Fruit fly (Drosophila melanogaster) whole organism, embryonic: Measurements from ENCODE around the gene Dpm3.

Experiments
- ATbp ChIP-seq: fragments of 200-800 bp; sonication (Bioruptor generic); optimal IDR thresholded peaks from 2 replicates; lab custom pipeline; 2017; ENCODE audit warnings: missing biosample characterization, mild to moderate bottlenecking, missing genetic modification characterization, missing genetic modification reagents
- B-H2 ChIP-seq: fragments of 200-800 bp; sonication (Bioruptor generic); optimal IDR thresholded peaks from 2 replicates; lab custom pipeline; 2018; ENCODE audit warnings: missing biosample characterization, mild to moderate bottlenecking, missing genetic modification characterization
- Blimp-1 ChIP-seq: fragments of 200-800 bp; sonication (Bioruptor generic); optimal IDR thresholded peaks from 3 replicates; lab custom pipeline; 2018; ENCODE audit warnings: missing biosample characterization, missing genetic modification characterization, mild to moderate bottlenecking, moderate library complexity, missing genetic modification reagents
- CG12299 ChIP-seq: fragments of 200-800 bp; sonication (Bioruptor generic); optimal IDR thresholded peaks from 2 replicates; lab custom pipeline; 2018; ENCODE audit warnings: missing biosample characterization, mild to moderate bottlenecking, missing genetic modification characterization
- CG12942 ChIP-seq: fragments of 200-800 bp; sonication (Bioruptor generic); optimal IDR thresholded peaks from 3 replicates; lab custom pipeline; 2016; ENCODE audit warnings: missing biosample characterization, missing genetic modification characterization
- CG13894 ChIP-seq: fragments of 200-800 bp; sonication (Bioruptor generic); optimal IDR thresholded peaks from 3 replicates; lab custom pipeline; 2018; ENCODE audit warnings: missing biosample characterization, mild to moderate bottlenecking, missing genetic modification characterization, moderate library complexity
- CG15696 ChIP-seq: fragments of 200-800 bp; sonication (Bioruptor generic); optimal IDR thresholded peaks from 2 replicates; lab custom pipeline; 2019; ENCODE audit warnings: missing biosample characterization, mild to moderate bottlenecking, missing genetic modification characterization, moderate library complexity
- CG18599 ChIP-seq: fragments of 200-800 bp; sonication (Bioruptor generic); optimal IDR thresholded peaks from 3 replicates; lab custom pipeline; 2017; ENCODE audit warnings: missing biosample characterization, missing genetic modification characterization, mild to moderate bottlenecking, moderate library complexity, missing genetic modification reagents
- CG2120 ChIP-seq: fragments of 200-800 bp; sonication (Bioruptor generic); optimal IDR thresholded peaks from 3 replicates; lab custom pipeline; 2016; ENCODE audit warnings: missing biosample characterization, missing genetic modification characterization
- CG3065 ChIP-seq: fragments of 200-800 bp; sonication (Bioruptor generic); optimal IDR thresholded peaks from 2 replicates; lab custom pipeline; 2016; ENCODE audit warnings: missing biosample characterization, missing genetic modification characterization
- CG31388 ChIP-seq: fragments of 200-800 bp; sonication (Bioruptor generic); optimal IDR thresholded peaks from 2 replicates; lab custom pipeline; 2016; ENCODE audit warnings: missing biosample characterization, missing genetic modification characterization
- CG32772 ChIP-seq: fragments of 200-800 bp; sonication (Bioruptor generic); IDR thresholded peaks from 2 replicates; pipeline ENCODE4 v1.3.6; 2022; ENCODE audit warnings: missing biosample characterization, missing genetic modification characterization
- CG33213 ChIP-seq: fragments of 200-800 bp; sonication (Bioruptor generic); optimal IDR thresholded peaks from 3 replicates; lab custom pipeline; 2016; ENCODE audit warnings: missing biosample characterization, missing genetic modification characterization
- CG3838 ChIP-seq: fragments of 200-800 bp; sonication (Bioruptor generic); optimal IDR thresholded peaks from 3 replicates; lab custom pipeline; 2016; ENCODE audit warnings: missing biosample characterization, missing genetic modification characterization
- CG3847 ChIP-seq: fragments of 200-800 bp; sonication (Bioruptor generic); IDR thresholded peaks from 2 replicates; pipeline ENCODE4 v1.3.6; 2022; ENCODE audit warnings: missing biosample characterization, missing genetic modification characterization
- CG4730 ChIP-seq: fragments of 200-800 bp; sonication (Bioruptor generic); IDR thresholded peaks from 2 replicates; pipeline ENCODE4 v1.3.6; 2022; ENCODE audit warnings: missing biosample characterization, missing genetic modification characterization
- CG6254 ChIP-seq: fragments of 200-800 bp; sonication (Bioruptor generic); optimal IDR thresholded peaks from 3 replicates; lab custom pipeline; 2017; ENCODE audit warnings: mild to moderate bottlenecking, missing biosample characterization, missing genetic modification reagents, missing genetic modification characterization
- CG7987 ChIP-seq: fragments of 200-800 bp; sonication (Bioruptor generic); optimal IDR thresholded peaks from 2 replicates; lab custom pipeline; 2018; ENCODE audit warnings: missing biosample characterization, mild to moderate bottlenecking, missing genetic modification characterization, moderate library complexity
- CG8281 ChIP-seq: fragments of 200-800 bp; sonication (Bioruptor generic); optimal IDR thresholded peaks from 2 replicates; lab custom pipeline; 2018; ENCODE audit warnings: missing biosample characterization, mild to moderate bottlenecking, missing genetic modification characterization, moderate library complexity
- CG8944 ChIP-seq: fragments of 200-800 bp; sonication (Bioruptor generic); optimal IDR thresholded peaks from 3 replicates; lab custom pipeline; 2016; ENCODE audit warnings: missing biosample characterization, missing genetic modification characterization
- CG9609 ChIP-seq: fragments of 200-800 bp; sonication (Bioruptor generic); optimal IDR thresholded peaks from 3 replicates; lab custom pipeline; 2016; ENCODE audit warnings: missing biosample characterization, missing genetic modification characterization
- CoRest ChIP-seq: fragments of 200-800 bp; sonication (Bioruptor generic); optimal IDR thresholded peaks from 3 replicates; lab custom pipeline; 2018; ENCODE audit warnings: missing biosample characterization, mild to moderate bottlenecking, missing genetic modification characterization, moderate library complexity
- Ets97D ChIP-seq: fragments of 200-800 bp; sonication (Bioruptor generic); optimal IDR thresholded peaks from 3 replicates; lab custom pipeline; 2016; ENCODE audit warnings: missing biosample characterization, missing genetic modification characterization
- Fer2 ChIP-seq: fragments of 200-800 bp; sonication (Bioruptor generic); optimal IDR thresholded peaks from 2 replicates; lab custom pipeline; 2018; ENCODE audit warnings: missing biosample characterization, mild to moderate bottlenecking, missing genetic modification characterization, moderate library complexity
- Gsc ChIP-seq: fragments of 200-800 bp; sonication (Bioruptor generic); IDR thresholded peaks from 2 replicates; pipeline ENCODE4 v1.3.6; 2022; ENCODE audit warnings: missing biosample characterization, missing genetic modification characterization
- H2.0 ChIP-seq: fragments of 200-800 bp; sonication (Bioruptor generic); IDR thresholded peaks from 2 replicates; pipeline ENCODE4 v1.3.6; 2022; ENCODE audit warnings: missing biosample characterization, missing genetic modification characterization
- Hand ChIP-seq: fragments of 200-800 bp; sonication (Bioruptor generic); optimal IDR thresholded peaks from 2 replicates; lab custom pipeline; 2017; ENCODE audit warnings: mild to moderate bottlenecking, missing biosample characterization, missing genetic modification reagents, missing genetic modification characterization
- NK7.1 ChIP-seq: fragments of 200-800 bp; sonication (Bioruptor generic); optimal IDR thresholded peaks from 3 replicates; lab custom pipeline; 2016; ENCODE audit warnings: missing biosample characterization, missing genetic modification characterization
- Scr ChIP-seq: fragments of 200-800 bp; sonication (Bioruptor generic); IDR thresholded peaks from 2 replicates; pipeline ENCODE4 v1.3.6; 2022; ENCODE audit warnings: missing biosample characterization, missing genetic modification characterization; ENCODE audit not compliant: partially characterized antibody
- Taf1 ChIP-seq: fragments of 200-800 bp; sonication (Bioruptor generic); IDR thresholded peaks from 2 replicates; pipeline ENCODE4 v1.3.6; 2022; ENCODE audit warnings: missing biosample characterization, missing genetic modification characterization
- YL-1 ChIP-seq: fragments of 200-800 bp; sonication (Bioruptor generic); optimal IDR thresholded peaks from 3 replicates; lab custom pipeline; 2017; ENCODE audit warnings: missing biosample characterization, mild to moderate bottlenecking, missing genetic modification characterization
- al ChIP-seq: fragments of 200-800 bp; sonication (Bioruptor generic); IDR thresholded peaks from 2 replicates; pipeline ENCODE4 v1.3.6; 2022; ENCODE audit warnings: missing biosample characterization, missing genetic modification characterization
- bigmax ChIP-seq: fragments of 200-800 bp; sonication (Bioruptor generic); optimal IDR thresholded peaks from 2 replicates; lab custom pipeline; 2018; ENCODE audit warnings: missing biosample characterization, mild to moderate bottlenecking, missing genetic modification characterization
- cato ChIP-seq: fragments of 200-800 bp; sonication (Bioruptor generic); optimal IDR thresholded peaks from 2 replicates; lab custom pipeline; 2016; ENCODE audit warnings: missing biosample characterization, missing genetic modification characterization, borderline replicate concordance
- da ChIP-seq: fragments of 200-800 bp; sonication (Bioruptor generic); optimal IDR thresholded peaks from 2 replicates; lab custom pipeline; 2016; ENCODE audit warnings: missing biosample characterization, missing genetic modification characterization
- dan ChIP-seq: fragments of 200-800 bp; sonication (Bioruptor generic); IDR thresholded peaks from 2 replicates; pipeline ENCODE4 v1.3.6; 2022; ENCODE audit warnings: missing biosample characterization, missing genetic modification characterization
- dimm ChIP-seq: fragments of 200-800 bp; sonication (Bioruptor generic); IDR thresholded peaks from 2 replicates; pipeline ENCODE4 v1.3.6; 2022; ENCODE audit warnings: missing biosample characterization, missing genetic modification characterization
- disco-r ChIP-seq: fragments of 200-800 bp; sonication (Bioruptor generic); optimal IDR thresholded peaks from 2 replicates; lab custom pipeline; 2016; ENCODE audit warnings: missing biosample characterization, missing genetic modification characterization
- fd3F ChIP-seq: fragments of 200-800 bp; sonication (Bioruptor generic); optimal IDR thresholded peaks from 2 replicates; lab custom pipeline; 2018; ENCODE audit warnings: missing biosample characterization, mild to moderate bottlenecking, missing genetic modification characterization, moderate library complexity
- lola ChIP-seq, 3 experiments: fragments of >200 bp in 2 of 3; fragments of 200-800 bp in 1 of 3; sonication (Bioruptor generic) in 1 of 3; optimal IDR thresholded peaks; 2 replicates each; lab custom pipeline; 2017 to 2019; ENCODE audit warnings: missing biosample characterization in 3 of 3, missing genetic modification characterization in 3 of 3, mild to moderate bottlenecking in 1 of 3, moderate library complexity in 1 of 3
- pan ChIP-seq, 4 experiments: fragments of >200 bp in 3 of 4; fragments of 200-800 bp in 1 of 4; sonication (Bioruptor generic) in 1 of 4; optimal IDR thresholded peaks in 3 of 4; IDR thresholded peaks in 1 of 4; 2 replicates each; pipeline versions ENCODE4 v1.3.6 to Lab custom; 2017 to 2022; ENCODE audit warnings: missing biosample characterization in 2 of 4, missing genetic modification characterization in 2 of 4, mixed read lengths in 1 of 4
- repo ChIP-seq: fragments of 200-800 bp; sonication (Bioruptor generic); optimal IDR thresholded peaks from 2 replicates; lab custom pipeline; 2016; ENCODE audit warnings: missing biosample characterization, missing genetic modification characterization
- so ChIP-seq: fragments of 200-800 bp; sonication (Bioruptor generic); IDR thresholded peaks from 3 replicates; pipeline ENCODE4 v1.3.6; 2022; ENCODE audit warnings: missing biosample characterization, missing genetic modification characterization
- stwl ChIP-seq: fragments of 200-800 bp; sonication (Bioruptor generic); optimal IDR thresholded peaks from 3 replicates; lab custom pipeline; 2018; ENCODE audit warnings: missing biosample characterization, mild to moderate bottlenecking, missing genetic modification characterization, moderate library complexity
- toy ChIP-seq: fragments of 200-800 bp; sonication (Bioruptor generic); IDR thresholded peaks from 2 replicates; pipeline ENCODE4 v1.3.6; 2022; ENCODE audit warnings: missing biosample characterization, missing genetic modification characterization
- unpg ChIP-seq: fragments of 200-800 bp; sonication (Bioruptor generic); optimal IDR thresholded peaks from 3 replicates; lab custom pipeline; 2018; ENCODE audit warnings: missing biosample characterization, mild to moderate bottlenecking, missing genetic modification characterization, moderate library complexity
- zf30C ChIP-seq: fragments of 200-800 bp; sonication (Bioruptor generic); optimal IDR thresholded peaks from 3 replicates; lab custom pipeline; 2018; ENCODE audit warnings: missing biosample characterization, mild to moderate bottlenecking, missing genetic modification characterization

Gene Dpm3

DNA sequence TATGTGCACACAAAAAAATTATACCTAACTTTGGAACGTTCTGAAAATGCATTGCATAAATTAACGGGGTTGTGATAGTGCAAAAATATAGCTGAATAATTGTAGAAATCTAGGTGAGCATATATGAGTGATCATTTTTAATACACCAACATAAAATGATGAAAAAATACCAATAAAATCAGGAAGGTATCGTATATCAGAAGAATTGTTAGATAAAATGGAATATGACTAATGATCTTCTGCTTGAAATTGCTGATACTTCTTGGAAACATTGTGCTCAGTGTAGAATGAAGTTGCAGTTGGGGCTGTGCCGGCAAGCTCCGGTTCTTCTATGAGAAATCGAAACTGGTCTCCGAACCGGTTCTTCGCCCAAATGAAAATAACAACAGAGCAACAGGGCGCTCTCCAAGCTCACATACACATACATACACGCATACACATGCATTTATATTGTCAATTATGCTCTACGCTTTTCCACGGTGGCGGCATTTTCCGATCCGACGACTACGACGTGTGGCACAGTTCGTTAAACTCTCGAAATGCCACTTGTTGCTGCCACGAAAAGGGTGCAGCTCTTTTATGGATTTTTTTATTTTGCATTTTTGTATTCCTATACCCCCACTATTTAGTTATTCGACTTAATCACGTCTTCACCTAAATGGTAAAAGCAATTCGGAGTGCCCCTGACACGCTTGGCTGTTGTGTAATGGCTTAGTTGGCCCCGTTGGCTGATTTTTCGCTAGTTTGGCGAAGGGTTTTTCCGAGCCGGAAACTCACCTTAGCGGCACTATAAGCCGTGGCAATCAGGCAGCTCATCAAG lies 1.7 kb downstream of the Dpm3 start (continued):
- TF ChIP-seq Blimp-1 (GFP tag; lab: Kevin White, UChicago), result peak; percentile 92
- peak; percentile 49 for TF ChIP-seq Gsc
- TF ChIP-seq CG7987 (GFP tag; lab: Kevin White, UChicago), result peak; percentile 63
- TF ChIP-seq repo (GFP tag; lab: Kevin White, UChicago), result peak; percentile 69
- TF ChIP-seq CoRest (tag; lab: Kevin White, UChicago), result peak; percentile 96
- TF ChIP-seq CG18599 (GFP tag; lab: Kevin White, UChicago), result peak; percentile 79
- no peak for TF ChIP-seq bigmax (GFP tag; lab: Kevin White, UChicago)
- TF ChIP-seq pan (optimal IDR thresholded peaks at IDR 0.05; lab: Kevin White, UChicago), result no peak
- TF ChIP-seq pan (GFP tag; optimal IDR thresholded peaks at IDR 0.05 in 1 of 2, IDR thresholded peaks at IDR 0.05 in 1 of 2), result peak in 1 of 2 experiments; percentile 83
- peak; percentile 3 for TF ChIP-seq YL-1 (GFP tag; lab: Kevin White, UChicago)
- peak; percentile 65; the same call in 1 of the 2 replicates for TF ChIP-seq dan (GFP tag; lab: Robert Waterston, UW)
- peak; percentile 78 for TF ChIP-seq CG3847
- peak; percentile 79 for TF ChIP-seq H2.0
- peak; percentile 65 for TF ChIP-seq CG33213 (GFP tag; lab: Kevin White, UChicago)
- peak; percentile 71 for TF ChIP-seq CG3065
- TF ChIP-seq so (GFP tag; lab: Robert Waterston, UW), result peak; percentile 86
- peak; percentile 83 for TF ChIP-seq al (GFP tag; lab: Robert Waterston, UW)
- peak; percentile 77 for TF ChIP-seq CG8281
- TF ChIP-seq B-H2, result peak; percentile 19
- peak; percentile 50 for TF ChIP-seq Ets97D (GFP tag; lab: Kevin White, UChicago)
- TF ChIP-seq NK7.1 (GFP tag; lab: Kevin White, UChicago), result peak; percentile 58
- peak; percentile 82 for TF ChIP-seq disco-r (GFP tag; lab: Kevin White, UChicago)
- TF ChIP-seq CG15696 (tag; lab: Kevin White, UChicago), result peak; percentile 88
- no peak for TF ChIP-seq Scr (GFP tag; lab: Robert Waterston, UW)
- peak; percentile 92 for TF ChIP-seq CG2120 (GFP tag; lab: Kevin White, UChicago)
- TF ChIP-seq CG4730, result peak; percentile 78
- peak; percentile 27 for TF ChIP-seq Fer2
- TF ChIP-seq CG3838 (GFP tag; lab: Kevin White, UChicago), result peak; percentile 75
- no peak for TF ChIP-seq CG13894 (tag; lab: Kevin White, UChicago)
- TF ChIP-seq CG9609, result peak; percentile 88
- TF ChIP-seq lola (GFP tag; optimal IDR thresholded peaks at IDR 0.05; lab: Kevin White, UChicago), result peak in 1 of 3 experiments; percentile 94
- peak; percentile 92 for TF ChIP-seq unpg (GFP tag; lab: Kevin White, UChicago)
- TF ChIP-seq ATbp (GFP tag; lab: Kevin White, UChicago), result peak; percentile 79
- TF ChIP-seq fd3F, result peak; percentile 80
- peak; percentile 11; the same call in 1 of the 2 replicates for TF ChIP-seq dimm (GFP tag; lab: Robert Waterston, UW)
- TF ChIP-seq Taf1 (GFP tag; lab: Robert Waterston, UW), result peak; percentile 65; the same call in 1 of the 2 replicates
- TF ChIP-seq toy (GFP tag; lab: Robert Waterston, UW), result peak; percentile 53; the same call in 1 of the 2 replicates
- TF ChIP-seq stwl (tag; lab: Kevin White, UChicago), result peak; percentile 6
- TF ChIP-seq CG8944 (GFP tag; lab: Kevin White, UChicago), result peak; percentile 86
- TF ChIP-seq da (GFP tag; lab: Kevin White, UChicago), result peak; percentile 76
- TF ChIP-seq CG6254 (GFP tag; lab: Kevin White, UChicago), result peak; percentile 82
- peak; percentile 83 for TF ChIP-seq CG32772 (GFP tag; lab: Robert Waterston, UW)
- peak; percentile 68 for TF ChIP-seq Hand
- peak; percentile 77 for TF ChIP-seq cato (GFP tag; lab: Kevin White, UChicago)
- TF ChIP-seq CG12299 (tag; lab: Kevin White, UChicago), result peak; percentile 70
- TF ChIP-seq zf30C (GFP tag; lab: Kevin White, UChicago), result peak; percentile 90
- TF ChIP-seq CG12942 (GFP tag; lab: Kevin White, UChicago), result peak; percentile 84
- peak; percentile 61 for TF ChIP-seq CG31388 (GFP tag; lab: Kevin White, UChicago)
